Fruit fly (Drosophila melanogaster) whole organism, pupa: Measurements from ENCODE around the gene UQCR-C2.

Experiments used
- CG10348 ChIP-seq: fragments of 200-800 bp; sonication (Bioruptor generic); IDR thresholded peaks from 2 replicates; pipeline ENCODE4 v1.3.6; 2022; ENCODE audit warnings: missing biosample characterization, missing genetic modification characterization
- CG12605 ChIP-seq: fragments of 200-800 bp; sonication (Bioruptor generic); IDR thresholded peaks from 2 replicates; pipeline ENCODE4 v1.3.6; 2022; ENCODE audit warnings: missing biosample characterization, missing genetic modification characterization
- CG13204 ChIP-seq: fragments of 200-800 bp; sonication (Bioruptor generic); optimal IDR thresholded peaks from 2 replicates; lab custom pipeline; 2018; ENCODE audit warnings: missing biosample characterization, mild to moderate bottlenecking, missing genetic modification characterization, moderate library complexity
- CG14655 ChIP-seq: fragments of 200-800 bp; sonication (Bioruptor generic); optimal IDR thresholded peaks from 3 replicates; lab custom pipeline; 2017; ENCODE audit warnings: mild to moderate bottlenecking, missing biosample characterization, missing genetic modification reagents, missing genetic modification characterization
- CG15710 ChIP-seq: fragments of 200-800 bp; sonication (Bioruptor generic); optimal IDR thresholded peaks from 2 replicates; lab custom pipeline; 2018; ENCODE audit warnings: missing biosample characterization, mild to moderate bottlenecking, missing genetic modification characterization, moderate library complexity
- CG17806 ChIP-seq: fragments of 200-800 bp; sonication (Bioruptor generic); optimal IDR thresholded peaks from 2 replicates; lab custom pipeline; 2018; ENCODE audit warnings: missing biosample characterization, mild to moderate bottlenecking, missing genetic modification characterization, moderate library complexity
- CG32121 ChIP-seq: fragments of 200-800 bp; sonication (Bioruptor generic); IDR thresholded peaks from 2 replicates; pipeline ENCODE4 v1.3.6; 2022; ENCODE audit warnings: missing biosample characterization, missing genetic modification characterization
- CG34367 ChIP-seq: fragments of 200-800 bp; sonication (Bioruptor generic); optimal IDR thresholded peaks from 2 replicates; lab custom pipeline; 2018; ENCODE audit warnings: missing biosample characterization, mild to moderate bottlenecking, missing genetic modification characterization
- CG4496 ChIP-seq: fragments of 200-800 bp; sonication (Bioruptor generic); IDR thresholded peaks from 3 replicates; pipeline ENCODE4 v1.3.6; 2022; ENCODE audit warnings: missing biosample characterization, missing genetic modification characterization
- CG8159 ChIP-seq: fragments of 200-800 bp; sonication (Bioruptor generic); optimal IDR thresholded peaks from 3 replicates; lab custom pipeline; 2018; ENCODE audit warnings: missing biosample characterization, mild to moderate bottlenecking, missing genetic modification characterization, moderate library complexity
- CG8301 ChIP-seq: fragments of 200-800 bp; sonication (Bioruptor generic); optimal IDR thresholded peaks from 2 replicates; lab custom pipeline; 2018; ENCODE audit warnings: missing biosample characterization, mild to moderate bottlenecking, missing genetic modification characterization
- CG9948 ChIP-seq: fragments of 200-800 bp; sonication (Bioruptor generic); optimal IDR thresholded peaks from 2 replicates; lab custom pipeline; 2018; ENCODE audit warnings: missing biosample characterization, mild to moderate bottlenecking, missing genetic modification characterization, moderate library complexity
- D1 ChIP-seq: fragments of 200-800 bp; sonication (Bioruptor generic); optimal IDR thresholded peaks from 2 replicates; lab custom pipeline; 2018; ENCODE audit warnings: missing biosample characterization, mild to moderate bottlenecking, missing genetic modification characterization, moderate library complexity
- EcR ChIP-seq: fragments of 200-800 bp; sonication (Bioruptor generic); optimal IDR thresholded peaks from 3 replicates; lab custom pipeline; 2019; ENCODE audit warnings: missing biosample characterization, missing genetic modification characterization, mild to moderate bottlenecking, moderate library complexity, missing genetic modification reagents
- Ets98B ChIP-seq: fragments of 200-800 bp; sonication (Bioruptor generic); IDR thresholded peaks from 2 replicates; pipeline ENCODE4 v1.3.6; 2022; ENCODE audit warnings: missing biosample characterization, missing genetic modification characterization
- Pif1A ChIP-seq: fragments of 200-800 bp; sonication (Bioruptor generic); optimal IDR thresholded peaks from 3 replicates; lab custom pipeline; 2016; ENCODE audit warnings: missing biosample characterization, missing genetic modification characterization
- Pif1B ChIP-seq: fragments of 200-800 bp; sonication (Bioruptor generic); optimal IDR thresholded peaks from 3 replicates; lab custom pipeline; 2016; ENCODE audit warnings: missing biosample characterization, missing genetic modification characterization
- Snoo ChIP-seq: fragments of 200-800 bp; sonication (Bioruptor generic); optimal IDR thresholded peaks from 3 replicates; lab custom pipeline; 2017; ENCODE audit warnings: missing biosample characterization, mild to moderate bottlenecking, missing genetic modification characterization, inconsistent platforms
- fd96Ca ChIP-seq: fragments of 200-800 bp; sonication (Bioruptor generic); IDR thresholded peaks from 3 replicates; pipeline ENCODE4 v1.3.6; 2022; ENCODE audit warnings: missing biosample characterization, missing genetic modification characterization
- gl ChIP-seq: fragments of 200-800 bp; sonication (Bioruptor generic); optimal IDR thresholded peaks from 2 replicates; lab custom pipeline; 2018; ENCODE audit warnings: missing biosample characterization, mild to moderate bottlenecking, missing genetic modification characterization
- rn ChIP-seq: fragments of 200-800 bp; sonication (Bioruptor generic); IDR thresholded peaks from 2 replicates; pipeline ENCODE4 v1.3.6; 2022; ENCODE audit warnings: missing biosample characterization, missing genetic modification characterization

UQCR-C2 gene

dm6 chr3L:16587994-16588622, 4.2 kb downstream of the UQCR-C2 start:
- no peak for TF ChIP-seq Pif1B (GFP tag; lab: Kevin White, UChicago)
- TF ChIP-seq CG4496 (GFP tag; lab: Robert Waterston, UW) = peak; percentile 73; the same call in 2 of the 3 replicates
- peak; percentile 62 for TF ChIP-seq Ets98B (GFP tag; lab: Robert Waterston, UW)
- no peak for TF ChIP-seq Pif1A
- TF ChIP-seq EcR (GFP tag; lab: Kevin White, UChicago) = no peak
- TF ChIP-seq fd96Ca (GFP tag; lab: Robert Waterston, UW) = 0 out of 3 replicates have a peak, but pooled peaks have one; percentile 41
- TF ChIP-seq CG10348 = no peak
- TF ChIP-seq CG9948 (tag; lab: Kevin White, UChicago) = no peak
- TF ChIP-seq CG8301 (tag; lab: Kevin White, UChicago) = no peak
- no peak for TF ChIP-seq CG14655 (GFP tag; lab: Kevin White, UChicago)
- peak; percentile 8 for TF ChIP-seq Snoo
- no peak for TF ChIP-seq D1 (tag; lab: Kevin White, UChicago)
- TF ChIP-seq CG34367 (tag; lab: Kevin White, UChicago) = no peak
- no peak for TF ChIP-seq CG13204 (GFP tag; lab: Kevin White, UChicago)
- peak; percentile 49; the same call in 1 of the 2 replicates for TF ChIP-seq CG12605 (GFP tag; lab: Robert Waterston, UW)
- TF ChIP-seq rn (GFP tag; lab: Robert Waterston, UW) = no peak
- TF ChIP-seq CG8159 (tag; lab: Kevin White, UChicago) = peak; percentile 45
- no peak for TF ChIP-seq gl (tag; lab: Kevin White, UChicago)
- peak; percentile 6 for TF ChIP-seq CG17806
- TF ChIP-seq CG32121 (GFP tag; lab: Robert Waterston, UW) = peak; percentile 60
- peak; percentile 45 for TF ChIP-seq CG15710 (tag; lab: Kevin White, UChicago)

dm6 chr3L:16590860-16591259, 6.9 kb downstream of the UQCR-C2 start, which contains the start of gene tra:
Gene tra (minus strand): TSS chr3L:16591050.
- TF ChIP-seq CG8301 (tag; lab: Kevin White, UChicago) = no peak
- TF ChIP-seq CG17806 = no peak
- no peak for TF ChIP-seq Ets98B (GFP tag; lab: Robert Waterston, UW)
- no peak for TF ChIP-seq EcR (GFP tag; lab: Kevin White, UChicago)
- no peak for TF ChIP-seq gl (tag; lab: Kevin White, UChicago)

- TF ChIP-seq CG9948 (tag; lab: Kevin White, UChicago) (no peak), CG17806 (no peak)
- TF ChIP-seq, all 21 proteins: peak for 0
Observed at dm6 chr3L:16594922-16595518, 11.1 kb downstream of the UQCR-C2 start, which contains the start of the genes spd-2 and Apl. Gene spd-2 (minus strand): TSS chr3L:16595014. Gene Apl (plus strand): TSS chr3L:16595181.

- TF ChIP-seq Snoo (peak; percentile 11), CG9948 (tag; lab: Kevin White, UChicago) (no peak), CG34367 (tag; lab: Kevin White, UChicago) (peak; percentile 17), CG17806 (peak; percentile 1), CG15710 (tag; lab: Kevin White, UChicago) (peak; percentile 28), fd96Ca (GFP tag; lab: Robert Waterston, UW) (no peak), CG8159 (tag; lab: Kevin White, UChicago) (peak; percentile 43), CG14655 (GFP tag; lab: Kevin White, UChicago) (peak; percentile 47)
Observed at dm6 chr3L:16602736-16603144, 18.8 kb downstream of the UQCR-C2 start, which contains the start of gene Arts. Gene Arts (plus strand): TSS chr3L:16602851.

dm6 chr3L:16609120-16609519, 25.2 kb downstream of the UQCR-C2 start, which contains the start of gene CG4098:
Gene CG4098 (minus strand): TSS chr3L:16609347.
- TF ChIP-seq CG10348 = no peak
- TF ChIP-seq gl (tag; lab: Kevin White, UChicago) = no peak
- TF ChIP-seq CG4496 (GFP tag; lab: Robert Waterston, UW) = peak; percentile 84
- TF ChIP-seq Snoo = peak; percentile 37
- peak; percentile 27 for TF ChIP-seq CG14655 (GFP tag; lab: Kevin White, UChicago)
- TF ChIP-seq CG8301 (tag; lab: Kevin White, UChicago) = peak; percentile 14
- TF ChIP-seq CG9948 (tag; lab: Kevin White, UChicago) = no peak
- peak; percentile 30 for TF ChIP-seq CG8159 (tag; lab: Kevin White, UChicago)
- TF ChIP-seq CG32121 (GFP tag; lab: Robert Waterston, UW) = peak; percentile 71
- TF ChIP-seq fd96Ca (GFP tag; lab: Robert Waterston, UW) = peak; percentile 83
- peak; percentile 55; the same call in 1 of the 2 replicates for TF ChIP-seq rn (GFP tag; lab: Robert Waterston, UW)
- TF ChIP-seq CG34367 (tag; lab: Kevin White, UChicago) = peak; percentile 34
- TF ChIP-seq Pif1A = peak; percentile 47
- TF ChIP-seq Ets98B (GFP tag; lab: Robert Waterston, UW) = peak; percentile 83
- peak; percentile 47 for TF ChIP-seq CG15710 (tag; lab: Kevin White, UChicago)
- peak; percentile 67 for TF ChIP-seq CG12605 (GFP tag; lab: Robert Waterston, UW)
- TF ChIP-seq D1 (tag; lab: Kevin White, UChicago) = no peak
- no peak for TF ChIP-seq EcR (GFP tag; lab: Kevin White, UChicago)
- peak; percentile 42 for TF ChIP-seq CG17806
- peak; percentile 20 for TF ChIP-seq Pif1B (GFP tag; lab: Kevin White, UChicago)
- no peak for TF ChIP-seq CG13204 (GFP tag; lab: Kevin White, UChicago)
